Worm (Caenorhabditis elegans) whole organism, young adult: ENCODE data around the gene K11H12.7.

ENCODE experiments used
- C06A6.2 ChIP-seq: fragments of 200-800 bp; sonication (Bioruptor generic); conservative IDR thresholded peaks from 2 replicates; pipeline ENCODE4 v1.3.6; 2022; ENCODE audit warnings: missing genetic modification characterization, missing compliant biosample characterization
- D2030.7 ChIP-seq: fragments of 200-800 bp; sonication (Bioruptor generic); IDR thresholded peaks from 2 replicates; pipeline ENCODE4 v1.3.6; 2022; ENCODE audit warnings: missing genetic modification reagents, missing genetic modification characterization, missing compliant biosample characterization
- F33H1.4 ChIP-seq: fragments of 200-800 bp; sonication (Bioruptor generic); IDR thresholded peaks from 2 replicates; pipeline ENCODE4 v1.3.6; 2022; ENCODE audit warnings: missing genetic modification reagents, missing genetic modification characterization, missing compliant biosample characterization
- F57A8.1 ChIP-seq: fragments of 200-800 bp; sonication (Bioruptor generic); optimal IDR thresholded peaks from 2 replicates; lab custom pipeline; 2018; ENCODE audit warnings: mild to moderate bottlenecking, missing genetic modification characterization, moderate library complexity, missing compliant biosample characterization
- F57C9.4 ChIP-seq: sonication (generic microtip); optimal IDR thresholded peaks from 2 replicates; lab custom pipeline; 2017; ENCODE audit warnings: mild to moderate bottlenecking, missing genetic modification characterization, missing compliant biosample characterization
- K12H6.12 ChIP-seq: fragments of 200-800 bp; sonication (Bioruptor generic); optimal IDR thresholded peaks from 2 replicates; lab custom pipeline; 2018; ENCODE audit warnings: mild to moderate bottlenecking, missing genetic modification characterization, missing compliant biosample characterization
- Y53F4B.3 ChIP-seq: fragments of 200-800 bp; sonication (Bioruptor generic); IDR thresholded peaks from 2 replicates; pipeline ENCODE4 v1.3.6; 2022; ENCODE audit warnings: missing genetic modification reagents, missing genetic modification characterization, missing compliant biosample characterization
- Y53G8AR.9 ChIP-seq: fragments of 200-800 bp; sonication (Bioruptor generic); conservative IDR thresholded peaks from 2 replicates; pipeline ENCODE4 v1.3.6; 2022; ENCODE audit warnings: missing genetic modification reagents, missing genetic modification characterization, missing compliant biosample characterization
- Y56A3A.18 ChIP-seq: fragments of 200-800 bp; sonication (Bioruptor generic); IDR thresholded peaks from 2 replicates; pipeline ENCODE4 v1.3.6; 2022; ENCODE audit warnings: missing genetic modification reagents, missing genetic modification characterization, missing compliant biosample characterization
- ama-1 ChIP-seq, 3 experiments: fragments of 150-350 bp in 1 of 3; sonication (generic microtip) in 2 of 3; optimal IDR thresholded peaks; 2 replicates each; lab custom pipeline; 2014 to 2018; ENCODE audit warnings: missing biosample characterization in 2 of 3, missing genetic modification characterization in 2 of 3, missing genetic modification reagents in 2 of 3
- ccch-3 ChIP-seq: fragments of 200-800 bp; sonication (Bioruptor generic); optimal IDR thresholded peaks from 2 replicates; lab custom pipeline; 2018; ENCODE audit warnings: mild to moderate bottlenecking, missing genetic modification characterization, missing compliant biosample characterization
- ceh-100 ChIP-seq: fragments of 200-800 bp; sonication (Bioruptor generic); IDR thresholded peaks from 2 replicates; pipeline ENCODE4 v1.3.6; 2022; ENCODE audit warnings: missing genetic modification reagents, missing genetic modification characterization, missing compliant biosample characterization
- ceh-91 ChIP-seq: fragments of 200-800 bp; sonication (Bioruptor generic); IDR thresholded peaks from 2 replicates; pipeline ENCODE4 v1.3.6; 2022; ENCODE audit warnings: missing genetic modification reagents, missing genetic modification characterization, missing compliant biosample characterization
- dox-1 ChIP-seq: fragments of 200-800 bp; sonication (Bioruptor generic); IDR thresholded peaks from 2 replicates; pipeline ENCODE4 v1.3.6; 2022; ENCODE audit warnings: missing genetic modification reagents, missing genetic modification characterization, missing compliant biosample characterization
- efl-1 ChIP-seq: fragments of 150-350 bp; optimal IDR thresholded peaks from 2 replicates; lab custom pipeline; 2014; ENCODE audit warnings: missing biosample characterization, missing genetic modification reagents, missing genetic modification characterization
- egl-18 ChIP-seq: fragments of 200-800 bp; sonication (Bioruptor generic); IDR thresholded peaks from 2 replicates; pipeline ENCODE4 v1.3.6; 2022; ENCODE audit warnings: missing genetic modification reagents, missing genetic modification characterization, missing compliant biosample characterization
- egl-44 ChIP-seq: fragments of 200-800 bp; sonication (Bioruptor generic); IDR thresholded peaks from 2 replicates; pipeline ENCODE4 v1.3.6; 2022; ENCODE audit warnings: missing genetic modification reagents, missing genetic modification characterization, missing compliant biosample characterization
- egrh-3 ChIP-seq: fragments of 200-800 bp; sonication (Bioruptor generic); IDR thresholded peaks from 2 replicates; pipeline ENCODE4 v1.3.6; 2022; ENCODE audit warnings: missing genetic modification reagents, missing genetic modification characterization, missing compliant biosample characterization
- ekl-4 ChIP-seq: fragments of 200-800 bp; sonication (Bioruptor generic); IDR thresholded peaks from 2 replicates; pipeline ENCODE4 v1.3.6; 2022; ENCODE audit warnings: missing genetic modification reagents, missing genetic modification characterization, missing compliant biosample characterization
- hmg-1.2 ChIP-seq: fragments of 200-800 bp; sonication (Bioruptor generic); IDR thresholded peaks from 2 replicates; pipeline ENCODE4 v1.3.6; 2022; ENCODE audit warnings: missing genetic modification reagents, missing genetic modification characterization, missing compliant biosample characterization
- hmg-20 ChIP-seq: fragments of 200-800 bp; sonication (Bioruptor generic); IDR thresholded peaks from 2 replicates; pipeline ENCODE4 v1.3.6; 2022; ENCODE audit warnings: missing genetic modification reagents, missing genetic modification characterization, missing compliant biosample characterization
- let-526 ChIP-seq: fragments of 200-800 bp; sonication (Bioruptor generic); IDR thresholded peaks from 2 replicates; pipeline ENCODE4 v1.3.6; 2022; ENCODE audit warnings: missing genetic modification reagents, missing genetic modification characterization, missing compliant biosample characterization
- let-607 ChIP-seq, 2 experiments: fragments of 200-800 bp in 1 of 2; sonication (Bioruptor generic) in 1 of 2; sonication (generic microtip) in 1 of 2; optimal IDR thresholded peaks; 2 replicates each; lab custom pipeline; 2016 to 2018; ENCODE audit warnings: mild to moderate bottlenecking in 2 of 2, missing compliant biosample characterization in 2 of 2, missing genetic modification characterization in 2 of 2, moderate library complexity in 2 of 2, missing genotype in 1 of 2
- lin-26 ChIP-seq: fragments of 200-800 bp; sonication (Bioruptor generic); IDR thresholded peaks from 2 replicates; pipeline ENCODE4 v1.3.6; 2022; ENCODE audit warnings: missing genetic modification reagents, missing genetic modification characterization, missing compliant biosample characterization
- lin-35 ChIP-seq, 3 experiments: fragments of 150-350 bp in 2 of 3; sonication (generic microtip) in 1 of 3; optimal IDR thresholded peaks; 2 replicates each; lab custom pipeline; 2014 to 2018; ENCODE audit warnings: missing biosample characterization in 3 of 3, missing genetic modification characterization in 3 of 3, missing genetic modification reagents in 3 of 3
- lin-40 ChIP-seq: sonication (generic microtip); optimal IDR thresholded peaks from 2 replicates; lab custom pipeline; 2016; ENCODE audit warnings: missing genetic modification characterization, mild to moderate bottlenecking, missing compliant biosample characterization, missing genotype, missing genetic modification reagents
- lin-54 ChIP-seq: fragments of 200-800 bp; sonication (Bioruptor generic); optimal IDR thresholded peaks from 2 replicates; lab custom pipeline; 2018; ENCODE audit warnings: mild to moderate bottlenecking, missing genetic modification characterization, missing compliant biosample characterization
- madf-3 ChIP-seq: fragments of 200-800 bp; sonication (Bioruptor generic); IDR thresholded peaks from 2 replicates; pipeline ENCODE4 v1.3.6; 2022; ENCODE audit warnings: missing genetic modification reagents, missing genetic modification characterization, missing compliant biosample characterization
- mcd-1 ChIP-seq: fragments of 200-800 bp; sonication (Bioruptor generic); IDR thresholded peaks from 2 replicates; pipeline ENCODE4 v1.3.6; 2022; ENCODE audit warnings: missing genetic modification reagents, missing genetic modification characterization, missing compliant biosample characterization
- nfya-2 ChIP-seq: fragments of 200-800 bp; sonication (Bioruptor generic); IDR thresholded peaks from 2 replicates; pipeline ENCODE4 v1.3.6; 2022; ENCODE audit warnings: missing genetic modification reagents, missing genetic modification characterization, missing compliant biosample characterization
- nhr-80 ChIP-seq: sonication (generic microtip); optimal IDR thresholded peaks from 2 replicates; lab custom pipeline; 2016; ENCODE audit warnings: missing genetic modification characterization, missing compliant biosample characterization
- pha-4 ChIP-seq: fragments of 150-350 bp; sonication (generic microtip); optimal IDR thresholded peaks from 2 replicates; lab custom pipeline; 2014; ENCODE audit warnings: missing biosample characterization, missing genetic modification reagents, missing genetic modification characterization
- snpc-1.3 ChIP-seq: sonication (generic microtip); optimal IDR thresholded peaks from 2 replicates; lab custom pipeline; 2017; ENCODE audit warnings: missing genetic modification characterization, mild to moderate bottlenecking, missing compliant biosample characterization, antibody characterized with exemption, moderate library complexity, missing genotype, missing genetic modification reagents; ENCODE audit not compliant: insufficient read depth
- snpc-4 ChIP-seq, 5 experiments: fragments of 150-350 bp in 1 of 5; sonication (generic microtip) in 4 of 5; optimal IDR thresholded peaks; 2 replicates each; lab custom pipeline; 2014 to 2018; ENCODE audit warnings: missing genetic modification characterization in 5 of 5, missing biosample characterization in 3 of 5, antibody characterized with exemption in 2 of 5, mild to moderate bottlenecking in 2 of 5, missing compliant biosample characterization in 2 of 5, missing genotype in 2 of 5, moderate library complexity in 2 of 5, missing genetic modification reagents in 1 of 5
- somi-1 ChIP-seq: fragments of 200-800 bp; sonication (Bioruptor generic); optimal IDR thresholded peaks from 2 replicates; lab custom pipeline; 2018; ENCODE audit warnings: mild to moderate bottlenecking, missing genetic modification characterization, missing compliant biosample characterization
- sptf-2 ChIP-seq: fragments of 200-800 bp; sonication (Bioruptor generic); optimal IDR thresholded peaks from 2 replicates; lab custom pipeline; 2018; ENCODE audit warnings: mild to moderate bottlenecking, missing genetic modification characterization, missing compliant biosample characterization
- tbp1 ChIP-seq: fragments of 200-800 bp; sonication (Bioruptor generic); optimal IDR thresholded peaks from 2 replicates; lab custom pipeline; 2018; ENCODE audit warnings: mild to moderate bottlenecking, missing genetic modification characterization, missing compliant biosample characterization
- xnd-1 ChIP-seq: sonication (generic microtip); optimal IDR thresholded peaks from 2 replicates; lab custom pipeline; 2016; ENCODE audit warnings: missing genotype, missing genetic modification reagents, missing genetic modification characterization, missing compliant biosample characterization

The K11H12.7 gene

DNA sequence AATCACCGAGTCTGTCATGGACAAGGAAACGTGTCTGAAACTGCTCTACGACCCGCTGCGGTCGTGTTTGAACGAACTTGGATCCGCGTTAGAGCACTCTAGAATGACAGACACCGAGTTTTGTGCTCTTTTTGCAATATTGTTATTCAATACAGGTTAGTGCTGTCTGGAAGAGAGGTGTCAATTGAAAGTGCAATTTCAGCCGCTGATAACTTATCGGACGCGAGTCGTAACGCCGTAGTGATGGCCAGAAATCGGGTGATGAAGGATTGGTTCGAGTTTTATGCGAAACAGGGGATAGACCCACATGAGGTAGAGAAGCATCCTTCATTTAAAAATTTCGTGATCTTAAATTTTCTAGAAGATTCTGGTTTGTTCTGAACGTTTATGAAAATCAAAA, 33.5 kb upstream of the K11H12.7 start:
- TF ChIP-seq xnd-1 (tag; lab: Kevin White, UChicago) (no peak), nhr-80 (tag; lab: Kevin White, UChicago) (peak; percentile 69), Y53G8AR.9 (0 out of 2 replicates have a peak, but pooled peaks have one; percentile 18), lin-26 (GFP tag; lab: Robert Waterston, UW) (0 out of 2 replicates have a peak, but pooled peaks have one; percentile 32), dox-1 (GFP tag; lab: Robert Waterston, UW) (peak; percentile 56), let-526 (GFP tag; lab: Robert Waterston, UW) (no peak), let-607 (tag; optimal IDR thresholded peaks at IDR 0.05; lab: Kevin White, UChicago) (peak in 1 of 2 experiments; percentile 23)
- TF ChIP-seq, all 124 proteins: peak for 5

DNA sequence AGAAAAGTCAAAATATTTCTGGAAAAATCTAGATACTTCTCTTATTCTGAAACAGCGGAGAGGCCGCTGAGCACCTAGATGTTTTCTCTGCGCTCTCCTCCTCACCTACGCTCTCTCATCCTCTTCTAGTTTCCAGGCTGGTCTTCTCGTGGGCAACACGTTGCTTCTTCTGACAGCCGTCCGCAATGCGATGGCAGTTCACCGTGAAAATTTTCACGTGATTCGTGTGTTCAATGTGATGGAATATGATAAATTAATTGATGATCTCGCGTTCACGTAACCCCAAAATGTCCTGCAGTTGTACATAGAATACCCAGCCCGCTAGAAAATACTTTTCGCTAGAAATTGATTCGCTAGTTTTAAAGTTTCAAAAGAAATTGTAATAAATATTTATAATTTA, 31.8 kb upstream of the K11H12.7 start:
- TF ChIP-seq efl-1, result no peak
- TF ChIP-seq hmg-1.2 (GFP tag; lab: Robert Waterston, UW), result peak; percentile 75
- TF ChIP-seq lin-40 (tag; lab: Kevin White, UChicago), result peak; percentile 9

ce11 chrIV:639167-639566, 26.2 kb upstream of the K11H12.7 start:
- no peak for TF ChIP-seq egrh-3 (GFP tag; lab: Robert Waterston, UW)
- TF ChIP-seq tbp1 (GFP tag; lab: Kevin White, UChicago), result no peak
- TF ChIP-seq sptf-2, result no peak
- no peak for TF ChIP-seq egl-18 (GFP tag; lab: Robert Waterston, UW)
- TF ChIP-seq D2030.7 (GFP tag; lab: Robert Waterston, UW), result no peak
- no peak for TF ChIP-seq nfya-2 (GFP tag; lab: Robert Waterston, UW)
- TF ChIP-seq F33H1.4 (GFP tag; lab: Robert Waterston, UW), result no peak
- TF ChIP-seq C06A6.2 (GFP tag; lab: Robert Waterston, UW), result no peak
- no peak for TF ChIP-seq snpc-1.3
- no peak for TF ChIP-seq ekl-4
- no peak for TF ChIP-seq ama-1 (optimal IDR thresholded peaks at IDR 0.05; lab: Kevin White, UChicago)
- TF ChIP-seq ama-1 (GFP tag; optimal IDR thresholded peaks at IDR 0.05; lab: Kevin White, UChicago), result no peak
- TF ChIP-seq ceh-91, result no peak
- TF ChIP-seq lin-35 (GFP tag; optimal IDR thresholded peaks at IDR 0.05; lab: Kevin White, UChicago), result no peak
- TF ChIP-seq egl-44, result no peak
- no peak for TF ChIP-seq ceh-100 (GFP tag; lab: Robert Waterston, UW)
- no peak for TF ChIP-seq mcd-1 (GFP tag; lab: Robert Waterston, UW)
- TF ChIP-seq somi-1 (GFP tag; lab: Kevin White, UChicago), result no peak
- TF ChIP-seq F57A8.1 (GFP tag; lab: Kevin White, UChicago), result no peak
- no peak for TF ChIP-seq Y56A3A.18 (GFP tag; lab: Robert Waterston, UW)

DNA sequence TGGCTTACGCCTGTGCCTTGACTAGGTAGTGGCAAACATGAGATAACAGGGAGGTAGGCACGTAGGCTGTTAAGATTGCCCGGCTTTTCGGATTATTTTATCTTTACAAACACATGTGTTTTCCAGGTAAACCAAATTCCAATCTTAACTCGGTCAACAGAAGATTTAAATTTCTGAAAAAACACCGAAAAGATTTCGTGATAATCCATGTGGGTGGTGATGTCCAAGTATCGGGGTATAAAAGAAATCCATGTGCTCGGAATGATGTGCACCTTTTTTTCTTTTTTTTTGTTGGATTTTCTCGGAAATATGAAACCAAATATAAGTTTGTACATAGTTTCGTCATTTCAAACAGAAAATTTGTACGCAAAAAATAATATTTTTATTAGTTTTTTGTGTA, 21.8 kb upstream of the K11H12.7 start:
- TF ChIP-seq K12H6.12 (tag; lab: Kevin White, UChicago) (no peak), madf-3 (GFP tag; lab: Robert Waterston, UW) (no peak), pha-4 (tag; lab: Kevin White, UChicago) (no peak), snpc-4 (GFP tag; optimal IDR thresholded peaks at IDR 0.05; lab: Kevin White, UChicago) (no peak), snpc-4 (tag; optimal IDR thresholded peaks at IDR 0.05; lab: Kevin White, UChicago) (no peak), nhr-80 (tag; lab: Kevin White, UChicago) (no peak), F57C9.4 (tag; lab: Kevin White, UChicago) (no peak), ccch-3 (no peak), let-526 (GFP tag; lab: Robert Waterston, UW) (no peak), lin-54 (GFP tag; lab: Kevin White, UChicago) (no peak), Y53F4B.3 (GFP tag; lab: Robert Waterston, UW) (no peak), hmg-20 (no peak), somi-1 (GFP tag; lab: Kevin White, UChicago) (no peak)
